Worm (Caenorhabditis elegans): ENCODE data around the gene R04D3.4.
A peak's percentile ranks its signal among the peaks of the same experiment; 100 is the strongest.

R04D3.4 gene

DNA sequence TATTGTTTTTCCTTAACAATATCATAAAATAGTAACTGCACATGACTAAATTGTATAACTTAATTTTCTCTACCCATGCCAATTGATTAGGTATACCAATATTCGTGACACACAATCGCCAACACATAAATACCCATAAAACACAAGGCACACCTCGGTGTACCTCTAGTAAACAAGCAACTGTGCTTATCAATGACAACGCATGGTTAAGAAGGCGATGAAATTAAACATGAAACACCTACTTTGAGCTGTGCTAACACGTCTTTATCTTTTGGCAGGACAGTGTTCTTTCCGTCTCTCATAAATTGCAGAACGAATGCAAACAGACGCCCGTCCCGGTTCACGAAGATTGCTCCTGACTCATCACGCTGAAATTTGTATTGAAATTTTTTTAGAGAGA lies 22.1 kb upstream of the R04D3.4 start (continued):
- no peak for TF ChIP-seq nhr-12 (tag; optimal IDR thresholded peaks at IDR 0.05)
- no peak for TF ChIP-seq lin-13 (GFP tag; optimal IDR thresholded peaks at IDR 0.05)
- TF ChIP-seq mdl-1 (tag; optimal IDR thresholded peaks at IDR 0.05) = peak in 1 of 2 experiments; percentile 30
- TF ChIP-seq elt-3 (tag; optimal IDR thresholded peaks at IDR 0.05) = no peak
- no peak for TF ChIP-seq ceh-82 (tag; optimal IDR thresholded peaks at IDR 0.05)
- TF ChIP-seq egl-13 (tag; optimal IDR thresholded peaks at IDR 0.05) = no peak
- no peak for TF ChIP-seq mab-9 (GFP tag; IDR thresholded peaks at IDR 0.05)
- TF ChIP-seq fkh-4 (tag; optimal IDR thresholded peaks at IDR 0.05; ENCODE audit: borderline replicate concordance) = no peak
- TF ChIP-seq unc-30 (tag; optimal IDR thresholded peaks at IDR 0.05) = no peak
- no peak for TF ChIP-seq pax-3 (tag; optimal IDR thresholded peaks at IDR 0.05)
- TF ChIP-seq fkh-10 (GFP tag; optimal IDR thresholded peaks at IDR 0.05) = no peak
- no peak for TF ChIP-seq isw-1 (GFP tag; IDR thresholded peaks at IDR 0.05)
- no peak for TF ChIP-seq C34B4.2 (tag; optimal IDR thresholded peaks at IDR 0.05)
- TF ChIP-seq mep-1 (tag; optimal IDR thresholded peaks at IDR 0.05) = no peak
- TF ChIP-seq unc-98 (GFP tag; IDR thresholded peaks at IDR 0.05) = no peak
- TF ChIP-seq zip-4 (GFP tag; optimal IDR thresholded peaks at IDR 0.05) = no peak
- TF ChIP-seq elt-2 (tag; optimal IDR thresholded peaks at IDR 0.05) = peak; percentile 88
- no peak for TF ChIP-seq xbp-1 (tag; optimal IDR thresholded peaks at IDR 0.05)
- TF ChIP-seq efl-3 (GFP tag; optimal IDR thresholded peaks at IDR 0.05) = no peak
- TF ChIP-seq snpc-4 (tag; optimal IDR thresholded peaks at IDR 0.05) = no peak
- TF ChIP-seq nhr-19 (GFP tag; conservative IDR thresholded peaks at IDR 0.05) = no peak
- TF ChIP-seq snu-23 (GFP tag; optimal IDR thresholded peaks at IDR 0.05) = no peak
- TF ChIP-seq C04F5.9 (tag; optimal IDR thresholded peaks at IDR 0.05) = no peak
- TF ChIP-seq unc-130 (tag; optimal IDR thresholded peaks at IDR 0.05) = no peak
- no peak for TF ChIP-seq Y116A8C.19 (tag; optimal IDR thresholded peaks at IDR 0.05; ENCODE audit: borderline replicate concordance)

ce11 chrX:13308745-13309144 lies 20.1 kb upstream of the R04D3.4 start, which contains the start of gene srxa-8:
Gene srxa-8 (minus strand): TSS chrX:13308845.
- TF ChIP-seq C16A3.4 (tag; optimal IDR thresholded peaks at IDR 0.05) = no peak
- TF ChIP-seq nhr-12 (tag; optimal IDR thresholded peaks at IDR 0.05) = no peak
- no peak for TF ChIP-seq nhr-19 (GFP tag; conservative IDR thresholded peaks at IDR 0.05)

- no peak for TF ChIP-seq unc-130 (tag; optimal IDR thresholded peaks at IDR 0.05)
- no peak for TF ChIP-seq unc-86 (tag; optimal IDR thresholded peaks at IDR 0.05)
- TF ChIP-seq tbx-2 (tag; optimal IDR thresholded peaks at IDR 0.05) = no peak
- TF ChIP-seq nhr-47 (tag; optimal IDR thresholded peaks at IDR 0.05) = no peak
- no peak for TF ChIP-seq ceh-8 (GFP tag; optimal IDR thresholded peaks at IDR 0.05)
- no peak for TF ChIP-seq efl-3 (GFP tag; optimal IDR thresholded peaks at IDR 0.05)
- no peak for TF ChIP-seq nhr-19 (GFP tag; conservative IDR thresholded peaks at IDR 0.05)
- TF ChIP-seq blmp-1 (tag; optimal IDR thresholded peaks at IDR 0.05) = no peak
- no peak for TF ChIP-seq nhr-85 (tag)
- no peak for TF ChIP-seq skn-1 (tag; optimal IDR thresholded peaks at IDR 0.05)
- TF ChIP-seq lir-3 (tag; optimal IDR thresholded peaks at IDR 0.05; ENCODE audit: poor library complexity) = no peak
- TF ChIP-seq fkh-4 (tag; optimal IDR thresholded peaks at IDR 0.05; ENCODE audit: borderline replicate concordance) = no peak
- TF ChIP-seq grh-1 (GFP tag; IDR thresholded peaks at IDR 0.05) = no peak
- no peak for TF ChIP-seq lin-13 (GFP tag; optimal IDR thresholded peaks at IDR 0.05)
- TF ChIP-seq nhr-84 (tag; optimal IDR thresholded peaks at IDR 0.05) = no peak
Measured at ce11 chrX:13307852-13308251, 19.2 kb upstream of the R04D3.4 start.

DNA sequence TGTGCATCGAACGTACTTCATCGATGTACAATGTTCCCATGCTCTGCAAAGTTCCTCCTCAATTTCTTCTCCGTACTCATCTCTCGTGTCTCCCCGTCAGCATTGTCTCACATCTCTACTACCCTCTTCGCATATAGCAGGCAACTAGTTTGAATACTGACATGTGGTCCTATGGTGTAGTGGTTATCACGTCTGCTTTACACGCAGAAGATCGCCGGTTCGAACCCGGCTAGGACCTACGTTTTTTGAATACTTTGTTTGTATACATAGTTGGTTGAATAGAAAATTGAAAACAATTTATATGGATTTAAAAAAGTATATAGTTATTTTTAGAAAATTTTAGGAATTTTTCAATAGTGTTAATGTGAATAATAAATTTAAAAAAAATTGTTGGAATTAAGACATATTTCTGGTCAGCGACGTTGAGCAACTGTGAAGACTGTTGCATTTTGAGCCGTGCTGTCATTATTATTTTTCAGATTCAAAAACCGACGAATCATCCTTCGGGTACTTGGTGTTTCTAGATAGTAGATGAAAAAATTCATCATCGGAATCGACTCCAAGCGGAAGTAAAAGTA lies 18.3 kb upstream of the R04D3.4 start:
- peak; percentile 84 for TF ChIP-seq dsc-1 (tag; optimal IDR thresholded peaks at IDR 0.05)
- TF ChIP-seq ceh-8 (GFP tag; optimal IDR thresholded peaks at IDR 0.05) = peak; percentile 76
- peak; percentile 92 for TF ChIP-seq snu-23 (GFP tag; optimal IDR thresholded peaks at IDR 0.05)
- TF ChIP-seq ama-1 (optimal IDR thresholded peaks at IDR 0.05) = no peak
- peak; percentile 54 for TF ChIP-seq nhr-85 (tag)
- no peak for TF ChIP-seq zag-1 (tag; optimal IDR thresholded peaks at IDR 0.05)
- TF ChIP-seq sox-4 (tag; optimal IDR thresholded peaks at IDR 0.05) = peak; percentile 60
- TF ChIP-seq alr-1 (tag; optimal IDR thresholded peaks at IDR 0.05; ENCODE audit: borderline replicate concordance) = no peak
- TF ChIP-seq ceh-88 (GFP tag; IDR thresholded peaks at IDR 0.05) = no peak; the same call in 1 of the 2 replicates
- peak; percentile 58 for TF ChIP-seq unc-86 (tag; optimal IDR thresholded peaks at IDR 0.05)
- peak; percentile 83 for TF ChIP-seq nhr-90 (tag; optimal IDR thresholded peaks at IDR 0.05; ENCODE audit: poor library complexity)
- no peak for TF ChIP-seq aha-1 (tag; optimal IDR thresholded peaks at IDR 0.05)
- peak; percentile 78 for TF ChIP-seq skn-1 (tag; optimal IDR thresholded peaks at IDR 0.05)
- TF ChIP-seq C34B4.2 (tag; optimal IDR thresholded peaks at IDR 0.05) = no peak
- TF ChIP-seq lin-39 (tag; optimal IDR thresholded peaks at IDR 0.05) = peak; percentile 24
- TF ChIP-seq unc-130 (tag; optimal IDR thresholded peaks at IDR 0.05) = peak; percentile 78
- peak; percentile 31 for TF ChIP-seq elt-2 (tag; optimal IDR thresholded peaks at IDR 0.05)
- no peak for TF ChIP-seq pqm-1 (tag; optimal IDR thresholded peaks at IDR 0.05)
- no peak for TF ChIP-seq unc-62 (GFP tag; optimal IDR thresholded peaks at IDR 0.05)

All from whole organism, L1 larva.